Fruit fly (Drosophila melanogaster): ENCODE measurements around the gene CG13101.

DNA sequence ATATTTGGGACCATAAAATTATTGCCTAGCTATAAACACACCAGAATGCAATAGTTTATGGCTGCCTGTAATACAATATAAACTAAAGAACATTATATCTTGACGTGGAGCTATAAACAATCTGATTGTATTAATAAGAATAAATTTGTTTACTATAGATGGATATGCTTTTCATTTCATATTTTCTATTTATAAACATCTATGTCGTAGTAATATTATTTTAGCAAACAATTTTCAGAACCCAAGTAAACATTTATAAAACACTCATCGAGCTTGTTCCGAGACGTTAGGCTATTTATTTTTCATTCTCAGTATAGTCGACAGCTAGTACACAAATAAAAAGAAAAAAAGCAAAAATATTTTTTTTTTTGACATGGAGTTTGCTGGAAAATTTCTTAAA is 4.3 kb downstream of the CG13101 start, which contains the start of gene CG18662:
- TF ChIP-seq abd-A (tag; optimal IDR thresholded peaks at IDR 0.05) (no peak), Blimp-1 (GFP tag; optimal IDR thresholded peaks at IDR 0.05) (no peak), repo (GFP tag; optimal IDR thresholded peaks at IDR 0.05) (no peak), Deaf1 (tag; optimal IDR thresholded peaks at IDR 0.05) (no peak), jigr1 (GFP tag; IDR thresholded peaks at IDR 0.05) (no peak), esg (GFP tag; conservative IDR thresholded peaks at IDR 0.05) (no peak), ttk (GFP tag; IDR thresholded peaks at IDR 0.05) (no peak)
